Fruit fly (Drosophila melanogaster) whole organism, prepupa: ENCODE results near the gene CG14196.

Experiments
- CG34406 ChIP-seq: fragments of 200-800 bp; sonication (Bioruptor generic); optimal IDR thresholded peaks from 3 replicates; lab custom pipeline; 2016; ENCODE audit warnings: missing biosample characterization, missing genetic modification characterization
- Eip78C ChIP-seq: fragments of 200-800 bp; sonication (Bioruptor generic); peaks from one replicate; lab custom pipeline; 2016; ENCODE audit warnings: missing biosample characterization, missing genetic modification characterization
- Ets21C ChIP-seq: fragments of 200-800 bp; sonication (Bioruptor generic); optimal IDR thresholded peaks from 3 replicates; lab custom pipeline; 2016; ENCODE audit warnings: missing biosample characterization, missing genetic modification characterization
- spab ChIP-seq: fragments of 200-800 bp; sonication (Bioruptor generic); optimal IDR thresholded peaks from 2 replicates; lab custom pipeline; 2017; ENCODE audit warnings: missing biosample characterization, mild to moderate bottlenecking, missing genetic modification characterization, missing genetic modification reagents

- TF ChIP-seq spab (GFP tag; lab: Kevin White, UChicago) (no peak), CG34406 (no peak), Ets21C (GFP tag; lab: Kevin White, UChicago) (no peak), Eip78C (GFP tag; lab: Kevin White, UChicago) (no peak)
Measured at dm6 chrX:19249339-19249738, 7.7 kb upstream of the CG14196 start.
